Fruit fly (Drosophila melanogaster) whole organism, embryonic: ENCODE measurements around the gene CG33191.

Experiments used
- Atf3 ChIP-seq: fragments of 200-800 bp; sonication (Bioruptor generic); optimal IDR thresholded peaks from 3 replicates; lab custom pipeline; 2016; ENCODE audit warnings: missing biosample characterization, missing genetic modification characterization
- Awh ChIP-seq: fragments of 200-800 bp; sonication (Bioruptor generic); IDR thresholded peaks from 2 replicates; pipeline ENCODE4, ENCODE4 v1.3.6; 2022; ENCODE audit warnings: missing biosample characterization, missing genetic modification characterization
- Bgb ChIP-seq: fragments of 200-800 bp; sonication (Bioruptor generic); IDR thresholded peaks from 2 replicates; pipeline ENCODE4 v1.3.6; 2022; ENCODE audit warnings: missing biosample characterization, missing genetic modification characterization; ENCODE audit not compliant: partially characterized antibody
- CG12104 ChIP-seq: fragments of 200-800 bp; sonication (Bioruptor generic); optimal IDR thresholded peaks from 3 replicates; lab custom pipeline; 2016; ENCODE audit warnings: missing biosample characterization, missing genetic modification characterization
- CG12391 ChIP-seq: fragments of 200-800 bp; sonication (Bioruptor generic); optimal IDR thresholded peaks from 3 replicates; lab custom pipeline; 2018; ENCODE audit warnings: missing biosample characterization, mild to moderate bottlenecking, missing genetic modification characterization, moderate library complexity
- CG12659 ChIP-seq: fragments of 200-800 bp; sonication (Bioruptor generic); optimal IDR thresholded peaks from 3 replicates; lab custom pipeline; 2017; ENCODE audit warnings: mild to moderate bottlenecking, missing biosample characterization, missing genetic modification reagents, missing genetic modification characterization
- CG13287 ChIP-seq: fragments of 200-800 bp; sonication (Bioruptor generic); IDR thresholded peaks from 2 replicates; pipeline ENCODE4 v1.3.6; 2022; ENCODE audit warnings: missing biosample characterization, missing genetic modification characterization; ENCODE audit not compliant: partially characterized antibody
- CG17612 ChIP-seq: fragments of 200-800 bp; sonication (Bioruptor generic); IDR thresholded peaks from 2 replicates; pipeline ENCODE4 v1.3.6; 2022; ENCODE audit warnings: missing biosample characterization, missing genetic modification characterization
- CG2678 ChIP-seq: fragments of 200-800 bp; sonication (Bioruptor generic); optimal IDR thresholded peaks from 3 replicates; lab custom pipeline; 2019; ENCODE audit warnings: missing biosample characterization, mild to moderate bottlenecking, missing genetic modification characterization, moderate library complexity
- CG3163 ChIP-seq: fragments of 200-800 bp; sonication (Bioruptor generic); optimal IDR thresholded peaks from 3 replicates; lab custom pipeline; 2016; ENCODE audit warnings: missing biosample characterization, missing genetic modification characterization
- CG3407 ChIP-seq: fragments of 200-800 bp; sonication (Bioruptor generic); optimal IDR thresholded peaks from 2 replicates; lab custom pipeline; 2018; ENCODE audit warnings: missing biosample characterization, mild to moderate bottlenecking, missing genetic modification characterization
- CG3995 ChIP-seq: fragments of 200-800 bp; sonication (Bioruptor generic); optimal IDR thresholded peaks from 3 replicates; lab custom pipeline; 2016; ENCODE audit warnings: missing biosample characterization, missing genetic modification characterization
- CG4328 ChIP-seq: fragments of 200-800 bp; sonication (Bioruptor generic); optimal IDR thresholded peaks from 3 replicates; lab custom pipeline; 2017; ENCODE audit warnings: missing biosample characterization, missing genetic modification reagents, missing genetic modification characterization
- CG4730 ChIP-seq: fragments of 200-800 bp; sonication (Bioruptor generic); IDR thresholded peaks from 2 replicates; pipeline ENCODE4 v1.3.6; 2022; ENCODE audit warnings: missing biosample characterization, missing genetic modification characterization
- CG7963 ChIP-seq: fragments of 200-800 bp; sonication (Bioruptor generic); IDR thresholded peaks from 3 replicates; pipeline ENCODE4 v1.3.6; 2022; ENCODE audit warnings: missing biosample characterization, missing genetic modification characterization; ENCODE audit not compliant: partially characterized antibody
- CG8388 ChIP-seq: fragments of 200-800 bp; sonication (Bioruptor generic); optimal IDR thresholded peaks from 2 replicates; lab custom pipeline; 2019; ENCODE audit warnings: missing biosample characterization, mild to moderate bottlenecking, missing genetic modification characterization, moderate library complexity
- Dad ChIP-seq: fragments of 200-800 bp; sonication (Bioruptor generic); optimal IDR thresholded peaks from 3 replicates; lab custom pipeline; 2016; ENCODE audit warnings: missing biosample characterization, missing genetic modification characterization
- Dfd ChIP-seq, 2 experiments: fragments of >200 bp; optimal IDR thresholded peaks; 2 replicates each; lab custom pipeline; 2017; ENCODE audit warnings: missing biosample characterization in 2 of 2, missing genetic modification characterization in 2 of 2
- Eip74EF ChIP-seq, 2 experiments: fragments of 200-800 bp in 1 of 2; fragments of >200 bp in 1 of 2; sonication (Bioruptor generic) in 1 of 2; optimal IDR thresholded peaks; 2 replicates each; lab custom pipeline; 2017 to 2019; ENCODE audit warnings: missing biosample characterization in 2 of 2, missing genetic modification characterization in 2 of 2, mild to moderate bottlenecking in 1 of 2, moderate library complexity in 1 of 2
- Fer1 ChIP-seq: fragments of 200-800 bp; sonication (Bioruptor generic); optimal IDR thresholded peaks from 2 replicates; lab custom pipeline; 2017; ENCODE audit warnings: missing biosample characterization, mild to moderate bottlenecking, missing genetic modification characterization
- GATAe ChIP-seq: fragments of 200-800 bp; sonication (Bioruptor generic); conservative IDR thresholded peaks from 2 replicates; pipeline ENCODE4 v1.3.6; 2022; ENCODE audit warnings: missing biosample characterization, missing genetic modification characterization
- Gsc ChIP-seq: fragments of 200-800 bp; sonication (Bioruptor generic); IDR thresholded peaks from 2 replicates; pipeline ENCODE4 v1.3.6; 2022; ENCODE audit warnings: missing biosample characterization, missing genetic modification characterization
- HHEX ChIP-seq: fragments of 200-800 bp; sonication (Bioruptor generic); optimal IDR thresholded peaks from 3 replicates; lab custom pipeline; 2017; ENCODE audit warnings: missing biosample characterization, mild to moderate bottlenecking, missing genetic modification characterization, missing genetic modification reagents
- HLH3B ChIP-seq: fragments of 200-800 bp; sonication (Bioruptor generic); IDR thresholded peaks from 2 replicates; pipeline ENCODE4 v1.3.6; 2022; ENCODE audit warnings: missing biosample characterization, missing genetic modification characterization
- HmgD ChIP-seq: fragments of 200-800 bp; sonication (Bioruptor generic); optimal IDR thresholded peaks from 3 replicates; lab custom pipeline; 2016; ENCODE audit warnings: missing biosample characterization, missing genetic modification characterization
- Hr51 ChIP-seq, 2 experiments: fragments of 200-800 bp; sonication (Bioruptor generic); optimal IDR thresholded peaks; 2 replicates in 1 of 2; 3 replicates in 1 of 2; lab custom pipeline; 2016 to 2018; ENCODE audit warnings: missing biosample characterization in 2 of 2, missing genetic modification characterization in 2 of 2, mild to moderate bottlenecking in 1 of 2, moderate library complexity in 1 of 2
- Med ChIP-seq: fragments of 200-800 bp; sonication (Bioruptor generic); peaks from one replicate; lab custom pipeline; 2016; ENCODE audit warnings: missing biosample characterization, missing genetic modification characterization, mild to moderate bottlenecking, inconsistent platforms, moderate library complexity
- Optix ChIP-seq: fragments of 200-800 bp; sonication (Bioruptor generic); IDR thresholded peaks from 3 replicates; pipeline ENCODE4 v1.3.6; 2022; ENCODE audit warnings: missing biosample characterization, missing genetic modification characterization
- aop ChIP-seq: fragments of 200-800 bp; sonication (Bioruptor generic); IDR thresholded peaks from 2 replicates; pipeline ENCODE4 v1.3.6; 2022; ENCODE audit warnings: missing biosample characterization, missing genetic modification characterization
- ash1 ChIP-seq: fragments of 200-800 bp; sonication (Bioruptor generic); optimal IDR thresholded peaks from 2 replicates; lab custom pipeline; 2018; ENCODE audit warnings: missing biosample characterization, mild to moderate bottlenecking, missing genetic modification characterization
- ci ChIP-seq: fragments of 200-800 bp; sonication (Bioruptor generic); IDR thresholded peaks from 3 replicates; pipeline ENCODE4 v1.3.6; 2022; ENCODE audit warnings: missing biosample characterization, missing genetic modification characterization
- dan ChIP-seq: fragments of 200-800 bp; sonication (Bioruptor generic); IDR thresholded peaks from 2 replicates; pipeline ENCODE4 v1.3.6; 2022; ENCODE audit warnings: missing biosample characterization, missing genetic modification characterization
- dm ChIP-seq: fragments of 200-800 bp; sonication (Bioruptor generic); optimal IDR thresholded peaks from 3 replicates; lab custom pipeline; 2016; ENCODE audit warnings: missing biosample characterization, missing genetic modification characterization
- dpn ChIP-seq, 2 experiments: fragments of 200-800 bp; sonication (Bioruptor generic); optimal IDR thresholded peaks; 3 replicates each; lab custom pipeline; 2016; ENCODE audit warnings: missing biosample characterization in 2 of 2, missing genetic modification characterization in 2 of 2
- en ChIP-seq: fragments of 200-800 bp; sonication (Bioruptor generic); optimal IDR thresholded peaks from 2 replicates; lab custom pipeline; 2016; ENCODE audit warnings: missing biosample characterization, missing genetic modification characterization
- fd102C ChIP-seq: fragments of 200-800 bp; sonication (Bioruptor generic); optimal IDR thresholded peaks from 2 replicates; lab custom pipeline; 2018; ENCODE audit warnings: missing biosample characterization, mild to moderate bottlenecking, missing genetic modification characterization, moderate library complexity
- jumu ChIP-seq: fragments of 200-800 bp; sonication (Bioruptor generic); optimal IDR thresholded peaks from 3 replicates; lab custom pipeline; 2016; ENCODE audit warnings: missing biosample characterization, missing genetic modification characterization
- kni ChIP-seq: fragments of 200-800 bp; sonication (Bioruptor generic); optimal IDR thresholded peaks from 3 replicates; lab custom pipeline; 2017; ENCODE audit warnings: mild to moderate bottlenecking, missing biosample characterization, missing genetic modification reagents, missing genetic modification characterization
- lbe ChIP-seq: fragments of 200-800 bp; sonication (Bioruptor generic); optimal IDR thresholded peaks from 2 replicates; lab custom pipeline; 2016; ENCODE audit warnings: missing biosample characterization, mild to moderate bottlenecking, missing genetic modification characterization
- pb ChIP-seq: fragments of 200-800 bp; sonication (Bioruptor generic); optimal IDR thresholded peaks from 3 replicates; lab custom pipeline; 2016; ENCODE audit warnings: missing biosample characterization, missing genetic modification characterization
- peb ChIP-seq: fragments of 200-800 bp; sonication (Bioruptor generic); IDR thresholded peaks from 2 replicates; pipeline ENCODE4 v1.3.6; 2022; ENCODE audit warnings: missing biosample characterization, missing genetic modification characterization
- pnt ChIP-seq: fragments of 200-800 bp; sonication (Bioruptor generic); optimal IDR thresholded peaks from 3 replicates; lab custom pipeline; 2016; ENCODE audit warnings: missing biosample characterization, missing genetic modification characterization
- pzg ChIP-seq: fragments of 200-800 bp; sonication (Bioruptor generic); optimal IDR thresholded peaks from 3 replicates; lab custom pipeline; 2018; ENCODE audit warnings: missing biosample characterization, mild to moderate bottlenecking, missing genetic modification characterization, moderate library complexity
- schlank ChIP-seq: fragments of 200-800 bp; sonication (Bioruptor generic); optimal IDR thresholded peaks from 2 replicates; lab custom pipeline; 2018; ENCODE audit warnings: missing biosample characterization, mild to moderate bottlenecking, missing genetic modification characterization
- sima ChIP-seq: fragments of 200-800 bp; sonication (Bioruptor generic); optimal IDR thresholded peaks from 2 replicates; lab custom pipeline; 2016; ENCODE audit warnings: missing biosample characterization, missing genetic modification characterization
- sr ChIP-seq: fragments of 200-800 bp; sonication (Bioruptor generic); IDR thresholded peaks from 3 replicates; pipeline ENCODE4 v1.3.6; 2022; ENCODE audit warnings: missing biosample characterization, missing genetic modification characterization
- trem ChIP-seq: fragments of 200-800 bp; optimal IDR thresholded peaks from 3 replicates; lab custom pipeline; 2019; ENCODE audit warnings: missing biosample characterization, mild to moderate bottlenecking, missing genetic modification characterization, moderate library complexity
- unc-4 ChIP-seq: fragments of 200-800 bp; sonication (Bioruptor generic); IDR thresholded peaks from 2 replicates; pipeline ENCODE4 v1.3.6; 2022; ENCODE audit warnings: missing biosample characterization, missing genetic modification characterization; ENCODE audit not compliant: partially characterized antibody
- wor ChIP-seq: fragments of 200-800 bp; sonication (Bioruptor generic); IDR thresholded peaks from 2 replicates; pipeline ENCODE4 v1.3.6; 2022; ENCODE audit warnings: missing biosample characterization, missing genetic modification characterization

CG33191 gene

DNA sequence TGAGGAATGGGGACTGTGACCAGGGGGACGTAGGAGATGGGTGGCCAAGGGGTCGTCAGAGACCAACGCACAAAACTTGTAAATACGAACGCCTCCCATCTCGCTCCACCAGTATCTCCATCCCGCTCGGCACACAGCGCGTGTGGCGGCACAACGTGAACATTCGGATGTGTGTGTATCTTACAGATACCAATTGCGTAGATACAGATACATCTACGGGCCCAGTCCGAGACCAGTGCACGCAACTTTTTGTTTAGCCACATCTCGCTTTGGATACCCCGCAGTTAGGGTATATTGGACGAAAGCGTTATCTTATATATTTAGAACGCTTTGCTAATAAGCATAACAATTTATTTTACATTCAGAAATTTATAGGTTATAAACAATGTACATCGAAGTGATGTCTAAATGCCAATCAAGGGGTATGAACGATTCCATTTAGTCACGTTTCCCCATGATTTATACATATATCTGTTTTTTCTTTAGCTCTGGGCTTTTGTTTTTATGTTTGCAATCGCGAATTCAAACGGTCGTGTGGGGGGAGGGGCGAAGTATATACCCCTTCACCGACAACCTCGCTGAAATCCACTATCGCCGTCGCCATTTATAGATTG is 31.7 kb upstream of the CG33191 start (continued):
- TF ChIP-seq sima (GFP tag; lab: Kevin White, UChicago) (peak; percentile 96), Dad (GFP tag; lab: Kevin White, UChicago) (peak; percentile 99), dpn (GFP tag; optimal IDR thresholded peaks at IDR 0.05; lab: Kevin White, UChicago) (peak; percentile 99), unc-4 (GFP tag; lab: Robert Waterston, UW) (peak; percentile 35; the same call in 1 of the 2 replicates), CG8388 (GFP tag; lab: Kevin White, UChicago) (peak; percentile 97), HHEX (GFP tag; lab: Kevin White, UChicago) (peak; percentile 99), CG3995 (GFP tag; lab: Kevin White, UChicago) (peak; percentile 88), HLH3B (GFP tag; lab: Robert Waterston, UW) (peak; percentile 99), CG2678 (tag; lab: Kevin White, UChicago) (peak; percentile 99), pb (GFP tag; lab: Kevin White, UChicago) (peak; percentile 97), CG12391 (peak; percentile 99), aop (GFP tag; lab: Robert Waterston, UW) (peak; percentile 92), dan (GFP tag; lab: Robert Waterston, UW) (no peak), Dfd (GFP tag; optimal IDR thresholded peaks at IDR 0.05; lab: Kevin White, UChicago) (no peak), CG13287 (GFP tag; lab: Robert Waterston, UW) (peak; percentile 35; the same call in 1 of the 2 replicates), peb (peak; percentile 96), Atf3 (GFP tag; lab: Kevin White, UChicago) (peak; percentile 98), CG12659 (GFP tag; lab: Kevin White, UChicago) (peak; percentile 99), Hr51 (GFP tag; optimal IDR thresholded peaks at IDR 0.05; lab: Kevin White, UChicago) (peak; percentile 99), GATAe (GFP tag; lab: Robert Waterston, UW) (peak; percentile 97), ash1 (GFP tag; lab: Kevin White, UChicago) (peak; percentile 94), lbe (peak; percentile 98), CG17612 (GFP tag; lab: Robert Waterston, UW) (peak; percentile 96), en (GFP tag; lab: Kevin White, UChicago) (peak; percentile 97), Eip74EF (GFP tag; optimal IDR thresholded peaks at IDR 0.05; lab: Kevin White, UChicago) (peak in 1 of 2 experiments; percentile 97), kni (GFP tag; lab: Kevin White, UChicago) (peak; percentile 94), Fer1 (peak; percentile 99), Gsc (GFP tag; lab: Robert Waterston, UW) (no peak), ci (GFP tag; lab: Robert Waterston, UW) (peak; percentile 99), Optix (GFP tag; lab: Robert Waterston, UW) (peak; percentile 97), HmgD (peak; percentile 98), CG3407 (GFP tag; lab: Kevin White, UChicago) (peak; percentile 95), jumu (peak; percentile 98), dm (GFP tag; lab: Kevin White, UChicago) (peak; percentile 98), trem (tag; lab: Kevin White, UChicago) (peak; percentile 94), Bgb (GFP tag; lab: Robert Waterston, UW) (peak; percentile 61; the same call in 1 of the 2 replicates), Awh (GFP tag; lab: Robert Waterston, UW) (peak; percentile 98), pnt (GFP tag; lab: Kevin White, UChicago) (peak; percentile 99), Med (peak; percentile 100), fd102C (GFP tag; lab: Kevin White, UChicago) (peak; percentile 78), CG12104 (peak; percentile 99), schlank (tag; lab: Kevin White, UChicago) (peak; percentile 99), pzg (peak; percentile 41), CG4730 (GFP tag; lab: Robert Waterston, UW) (peak; percentile 98), sr (GFP tag; lab: Robert Waterston, UW) (peak; percentile 94), CG3163 (GFP tag; lab: Kevin White, UChicago) (peak; percentile 92), wor (GFP tag; lab: Robert Waterston, UW) (peak; percentile 96), CG4328 (peak; percentile 96), CG7963 (GFP tag; lab: Robert Waterston, UW) (no peak)
